Fruit fly (Drosophila melanogaster): ENCODE results near the gene ear.

ear gene

DNA sequence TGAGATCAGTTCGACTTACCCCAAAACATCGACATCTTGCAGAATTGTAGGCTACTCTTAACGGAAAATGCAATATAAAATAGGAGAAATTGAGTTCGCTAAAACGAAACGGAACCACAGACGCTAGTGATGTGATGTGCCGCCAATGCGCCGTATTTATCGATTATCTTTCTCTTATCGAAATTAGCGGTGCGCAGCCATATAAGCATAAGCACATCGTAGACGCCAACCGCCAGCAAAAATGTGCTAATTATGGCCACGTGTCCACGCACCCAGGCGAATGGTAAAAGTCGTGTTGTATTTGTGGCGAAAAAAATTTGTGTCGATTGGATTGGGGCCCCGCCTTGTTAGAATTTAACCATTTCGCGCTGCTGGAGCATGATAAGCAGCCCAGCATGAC, 12.4 kb downstream of the ear start, which contains the start of the genes Fkbp39 and Cyfip (continued):
- no peak for TF ChIP-seq CG1529 (GFP tag; optimal IDR thresholded peaks at IDR 0.05)
- TF ChIP-seq jumu (GFP tag; optimal IDR thresholded peaks at IDR 0.05), result peak; percentile 87
- TF ChIP-seq Kr (GFP tag; optimal IDR thresholded peaks at IDR 0.05), result no peak
- TF ChIP-seq HmgD (GFP tag; optimal IDR thresholded peaks at IDR 0.05), result peak; percentile 87
- no peak for TF ChIP-seq CG31441 (GFP tag; IDR thresholded peaks at IDR 0.05)
- peak; percentile 67; the same call in 2 of the 3 replicates for TF ChIP-seq ci (GFP tag; IDR thresholded peaks at IDR 0.05)
- TF ChIP-seq Trl (optimal IDR thresholded peaks at IDR 0.05), result no peak
- peak; percentile 74 for TF ChIP-seq Trl (GFP tag; optimal IDR thresholded peaks at IDR 0.05)
- TF ChIP-seq ATbp (GFP tag; optimal IDR thresholded peaks at IDR 0.05), result no peak
- no peak for TF ChIP-seq CG14050 (GFP tag; IDR thresholded peaks at IDR 0.05)
- TF ChIP-seq CG7271 (tag; optimal IDR thresholded peaks at IDR 0.05), result no peak
- no peak for TF ChIP-seq wek (GFP tag; optimal IDR thresholded peaks at IDR 0.05)
- TF ChIP-seq dmrt99B (tag; optimal IDR thresholded peaks at IDR 0.05), result no peak
- no peak for TF ChIP-seq Ada2b (GFP tag; IDR thresholded peaks at IDR 0.05)
- TF ChIP-seq CG7987 (GFP tag; optimal IDR thresholded peaks at IDR 0.05), result peak; percentile 56
- TF ChIP-seq CG7372 (GFP tag; IDR thresholded peaks at IDR 0.05), result no peak
- no peak for TF ChIP-seq kay (GFP tag; optimal IDR thresholded peaks at IDR 0.05)
- TF ChIP-seq inv (GFP tag; IDR thresholded peaks at IDR 0.05; ENCODE audit: partially characterized antibody), result peak; percentile 59
- no peak for TF ChIP-seq CG10209 (GFP tag; optimal IDR thresholded peaks at IDR 0.05)
- no peak for TF ChIP-seq sqz (GFP tag; optimal IDR thresholded peaks at IDR 0.05)
- TF ChIP-seq CG6813 (GFP tag; optimal IDR thresholded peaks at IDR 0.05), result no peak
- TF ChIP-seq lilli (GFP tag; optimal IDR thresholded peaks at IDR 0.05), result peak; percentile 74
- no peak for TF ChIP-seq CG8359 (GFP tag; optimal IDR thresholded peaks at IDR 0.05; ENCODE audit: borderline replicate concordance)
- TF ChIP-seq CG12104 (GFP tag; optimal IDR thresholded peaks at IDR 0.05), result no peak
- peak; percentile 22 for TF ChIP-seq CG1792 (GFP tag; optimal IDR thresholded peaks at IDR 0.05)
- peak; percentile 39 for TF ChIP-seq CG3163 (GFP tag; optimal IDR thresholded peaks at IDR 0.05)

DNA sequence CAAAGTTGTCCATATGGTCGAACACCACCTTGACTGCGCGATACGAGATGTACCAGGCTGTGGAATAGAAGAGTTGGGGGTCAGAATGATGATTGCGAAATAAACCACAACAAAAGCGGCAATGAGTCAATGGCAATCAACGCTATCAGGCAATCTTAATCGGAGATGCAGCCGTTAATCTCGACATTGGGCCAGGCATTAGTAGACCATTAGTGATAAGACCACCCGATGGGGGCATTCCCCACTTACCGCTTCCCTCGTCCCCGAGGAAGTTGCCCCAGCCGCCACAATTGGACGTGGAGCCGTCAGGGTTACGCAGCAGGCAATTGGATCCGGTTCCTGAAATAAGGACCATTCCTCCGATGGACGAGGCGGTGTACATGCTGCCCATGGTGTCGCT, 18.6 kb downstream of the ear start:
- TF ChIP-seq sug (tag; optimal IDR thresholded peaks at IDR 0.05), result peak; percentile 84
- TF ChIP-seq exex (tag; optimal IDR thresholded peaks at IDR 0.05), result peak; percentile 82
- no peak for TF ChIP-seq onecut (GFP tag; IDR thresholded peaks at IDR 0.05)
- no peak for TF ChIP-seq jigr1 (GFP tag; IDR thresholded peaks at IDR 0.05)
- TF ChIP-seq ind (GFP tag; optimal IDR thresholded peaks at IDR 0.05), result no peak
- no peak for TF ChIP-seq mam (GFP tag; optimal IDR thresholded peaks at IDR 0.05)
- TF ChIP-seq CG18262 (tag; optimal IDR thresholded peaks at IDR 0.05), result no peak
- no peak for TF ChIP-seq CG7556 (GFP tag; optimal IDR thresholded peaks at IDR 0.05)
- no peak for TF ChIP-seq CG1832 (GFP tag; optimal IDR thresholded peaks at IDR 0.05)

DNA sequence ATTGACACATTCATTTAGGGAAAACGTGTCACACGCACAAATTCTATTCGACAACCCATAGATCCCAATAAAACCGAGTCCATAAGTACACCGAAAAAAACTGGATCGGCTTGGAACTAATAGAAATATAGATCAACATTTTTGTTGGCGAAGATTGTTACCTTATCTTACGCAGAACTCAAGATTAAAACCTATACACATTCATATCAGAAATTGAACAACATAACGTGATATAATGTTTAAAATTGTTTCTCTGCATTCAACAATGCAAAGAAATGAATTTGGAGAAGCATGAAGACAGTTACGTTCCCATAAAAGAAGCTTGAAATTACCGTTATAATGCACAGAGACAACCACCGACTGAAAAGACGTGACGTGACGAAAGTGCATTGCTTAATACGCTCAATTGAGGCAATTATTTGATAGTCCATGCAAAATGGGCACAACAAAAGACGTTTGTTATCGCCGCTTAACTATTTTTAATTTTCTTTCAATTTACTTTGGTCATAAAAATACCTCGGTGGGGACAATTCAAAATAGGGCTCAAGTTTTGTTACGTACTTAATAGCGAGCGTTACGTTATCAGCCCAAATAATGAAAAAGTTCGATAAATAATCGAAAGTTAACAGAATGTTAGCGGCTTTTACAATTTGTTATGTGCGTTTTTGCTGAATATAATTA, 19.6 kb downstream of the ear start, which contains the start of gene SerRS-m:
Gene SerRS-m, plus strand, starts transcription at position 616 of the 681 bp plus-strand sequence.
- TF ChIP-seq zf30C (GFP tag; optimal IDR thresholded peaks at IDR 0.05) (peak; percentile 11), CG31224 (GFP tag; IDR thresholded peaks at IDR 0.05) (no peak), CG12219 (GFP tag; optimal IDR thresholded peaks at IDR 0.05) (no peak), CG17359 (tag; optimal IDR thresholded peaks at IDR 0.05) (peak; percentile 19), emc (GFP tag; optimal IDR thresholded peaks at IDR 0.05) (no peak), CG7556 (GFP tag; optimal IDR thresholded peaks at IDR 0.05) (peak; percentile 22), pzg (GFP tag; optimal IDR thresholded peaks at IDR 0.05) (peak; percentile 3), CG2712 (tag; optimal IDR thresholded peaks at IDR 0.05) (peak; percentile 39), bsh (GFP tag; optimal IDR thresholded peaks at IDR 0.05) (peak in 1 of 2 experiments; percentile 62), Myb (GFP tag; optimal IDR thresholded peaks at IDR 0.05) (peak; percentile 68), CG1529 (GFP tag; optimal IDR thresholded peaks at IDR 0.05) (no peak), Ets65A (GFP tag) (peak; percentile 34), unpg (GFP tag; optimal IDR thresholded peaks at IDR 0.05) (peak; percentile 34), exex (tag; optimal IDR thresholded peaks at IDR 0.05) (peak; percentile 0), CoRest (tag; optimal IDR thresholded peaks at IDR 0.05) (peak; percentile 18), CG13287 (GFP tag; IDR thresholded peaks at IDR 0.05; ENCODE audit: partially characterized antibody) (peak; percentile 33), lola (GFP tag; optimal IDR thresholded peaks at IDR 0.05) (peak in 1 of 3 experiments; percentile 9)
